Worm (Caenorhabditis elegans): ENCODE measurements around the gene asb-1.
A peak's percentile ranks its signal among the peaks of the same experiment; 100 is the strongest.

asb-1 gene

DNA sequence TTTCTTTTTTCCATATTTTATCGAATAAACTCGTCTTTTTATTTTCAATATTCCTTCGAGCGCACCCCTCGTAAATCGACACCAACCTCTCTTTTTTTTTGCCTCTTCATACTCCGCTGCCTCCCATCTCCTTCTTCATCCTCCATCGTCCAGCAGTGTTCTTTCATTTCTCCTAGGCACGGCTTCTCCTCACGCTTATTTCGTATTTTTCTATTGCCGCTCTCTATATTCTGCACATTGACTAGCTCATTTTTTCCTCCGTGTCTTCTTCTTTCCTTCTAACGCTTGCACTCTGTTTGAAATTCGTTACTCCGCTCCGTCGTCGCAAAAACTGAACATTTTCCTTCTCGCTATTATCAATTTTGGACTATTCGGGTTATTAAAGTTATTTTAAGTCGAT, 40.3 kb downstream of the asb-1 start:
- no peak for TF ChIP-seq elt-1 (tag; optimal IDR thresholded peaks at IDR 0.05)
- TF ChIP-seq skn-1 (tag; optimal IDR thresholded peaks at IDR 0.05) = no peak
- TF ChIP-seq hmg-11 (tag; optimal IDR thresholded peaks at IDR 0.05) = peak; percentile 12
- TF ChIP-seq sea-2 (GFP tag; optimal IDR thresholded peaks at IDR 0.05) = no peak
- TF ChIP-seq nhr-43 (tag; optimal IDR thresholded peaks at IDR 0.05; ENCODE audit: poor library complexity, severe bottlenecking) = no peak
- TF ChIP-seq lin-39 (tag; optimal IDR thresholded peaks at IDR 0.05) = peak; percentile 16
- TF ChIP-seq nfya-1 (tag; optimal IDR thresholded peaks at IDR 0.05; ENCODE audit: insufficient read depth) = peak; percentile 50

DNA sequence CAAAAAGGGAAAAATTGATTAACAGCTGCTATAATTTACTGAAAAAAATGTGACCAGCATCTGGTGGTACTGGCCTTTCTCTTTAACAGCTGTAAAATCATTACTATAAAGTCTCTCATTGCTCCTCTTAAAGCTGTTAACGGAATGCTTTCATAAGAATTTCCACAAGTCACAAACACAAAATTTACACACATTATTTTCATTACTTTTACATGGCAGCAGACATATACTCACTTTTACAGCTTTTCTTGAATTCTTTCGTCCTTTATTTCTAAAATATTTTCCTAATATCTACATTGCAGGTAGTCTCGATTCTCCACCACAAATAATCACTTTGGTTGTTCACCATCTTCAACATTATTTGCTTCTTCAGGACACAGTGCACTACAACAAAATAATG, 42.3 kb downstream of the asb-1 start, which contains the start of gene imph-1:
imph-1 (plus strand) TSS at position 301 of the 400 bp plus-strand sequence.
- TF ChIP-seq fkh-10 (GFP tag; optimal IDR thresholded peaks at IDR 0.05) = no peak
- no peak for TF ChIP-seq unc-39 (tag; optimal IDR thresholded peaks at IDR 0.05)
- no peak for TF ChIP-seq elt-1 (tag; optimal IDR thresholded peaks at IDR 0.05)
- TF ChIP-seq nfya-1 (tag; optimal IDR thresholded peaks at IDR 0.05; ENCODE audit: insufficient read depth) = no peak
- TF ChIP-seq R02D3.7 (tag; optimal IDR thresholded peaks at IDR 0.05) = no peak
- no peak for TF ChIP-seq ceh-9 (tag; optimal IDR thresholded peaks at IDR 0.05)

DNA sequence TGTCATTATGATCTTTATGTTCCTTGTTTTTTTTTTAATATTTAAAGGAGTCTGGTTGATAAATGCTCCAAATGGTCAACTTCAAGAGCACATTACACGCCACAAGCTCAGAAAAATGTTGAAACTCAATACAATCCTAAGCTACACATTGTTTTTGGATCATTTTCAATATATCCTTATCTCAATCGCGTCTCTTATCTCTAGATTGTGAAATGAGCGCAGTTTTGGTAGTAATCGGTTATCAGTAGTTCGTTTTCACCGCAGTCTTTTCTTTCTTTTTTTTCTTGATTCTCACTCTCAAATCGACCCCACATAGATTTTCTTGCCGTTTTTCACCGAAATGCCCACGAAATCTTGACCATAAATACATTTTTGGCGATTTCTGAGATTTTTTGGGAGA, 42.7 kb downstream of the asb-1 start:
- no peak for TF ChIP-seq nhr-28 (tag; optimal IDR thresholded peaks at IDR 0.05)
- no peak for TF ChIP-seq zag-1 (tag; optimal IDR thresholded peaks at IDR 0.05)
- peak; percentile 56 for TF ChIP-seq elt-2 (tag; optimal IDR thresholded peaks at IDR 0.05)
- no peak for TF ChIP-seq ceh-16 (tag; optimal IDR thresholded peaks at IDR 0.05)
- no peak for TF ChIP-seq pha-4 (tag; optimal IDR thresholded peaks at IDR 0.05)
- TF ChIP-seq ceh-82 (tag; optimal IDR thresholded peaks at IDR 0.05) = no peak
- no peak for TF ChIP-seq ztf-11 (tag; optimal IDR thresholded peaks at IDR 0.05)

DNA sequence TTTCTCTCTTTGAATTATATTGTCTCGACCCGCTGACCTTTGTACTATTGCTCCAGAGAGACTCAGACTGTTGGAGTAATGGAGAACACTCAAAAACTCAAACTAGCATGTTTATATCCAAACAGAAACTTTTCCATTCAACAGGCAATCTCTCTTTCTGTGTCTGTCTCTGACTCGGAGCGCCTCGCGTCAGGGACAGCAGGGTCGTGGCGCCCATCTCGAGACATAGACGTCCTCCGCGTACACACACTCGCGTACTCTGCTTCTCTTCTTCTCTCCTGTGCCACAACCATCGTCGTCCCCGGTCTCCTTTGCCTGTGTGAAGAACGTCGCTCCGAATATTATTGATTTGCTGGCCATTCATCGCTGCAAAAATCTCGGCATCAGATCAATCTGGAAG, 43.7 kb downstream of the asb-1 start:
- TF ChIP-seq nhr-25 (tag; optimal IDR thresholded peaks at IDR 0.05) (peak; percentile 79), snpc-4 (tag; optimal IDR thresholded peaks at IDR 0.05) (peak; percentile 38), fkh-2 (tag; optimal IDR thresholded peaks at IDR 0.05) (peak; percentile 19), ceh-82 (tag; optimal IDR thresholded peaks at IDR 0.05) (no peak), lin-15B (tag; optimal IDR thresholded peaks at IDR 0.05) (peak; percentile 72), ceh-16 (tag; optimal IDR thresholded peaks at IDR 0.05) (no peak), pqm-1 (tag; optimal IDR thresholded peaks at IDR 0.05) (peak; percentile 81), elt-3 (tag; optimal IDR thresholded peaks at IDR 0.05) (no peak), nhr-237 (tag; optimal IDR thresholded peaks at IDR 0.05) (no peak), ztf-11 (tag; optimal IDR thresholded peaks at IDR 0.05) (no peak), zag-1 (tag; optimal IDR thresholded peaks at IDR 0.05) (no peak), tbx-2 (tag; optimal IDR thresholded peaks at IDR 0.05) (no peak), nhr-28 (tag; optimal IDR thresholded peaks at IDR 0.05) (no peak), lsy-12 (tag; optimal IDR thresholded peaks at IDR 0.05) (peak; percentile 48), fkh-10 (GFP tag; optimal IDR thresholded peaks at IDR 0.05) (no peak), ZK546.5 (tag; optimal IDR thresholded peaks at IDR 0.05) (no peak), mml-1 (tag; optimal IDR thresholded peaks at IDR 0.05) (no peak), egl-5 (tag; optimal IDR thresholded peaks at IDR 0.05) (peak; percentile 27), egl-27 (tag; optimal IDR thresholded peaks at IDR 0.05) (no peak), elt-1 (tag; optimal IDR thresholded peaks at IDR 0.05) (no peak), ceh-28 (tag; optimal IDR thresholded peaks at IDR 0.05) (peak; percentile 50), R02D3.7 (tag; optimal IDR thresholded peaks at IDR 0.05) (peak; percentile 52), jun-1 (tag; optimal IDR thresholded peaks at IDR 0.05) (peak; percentile 44), nhr-77 (tag; optimal IDR thresholded peaks at IDR 0.05) (no peak), nfya-1 (tag; optimal IDR thresholded peaks at IDR 0.05; ENCODE audit: insufficient read depth) (peak; percentile 81), daf-12 (tag; optimal IDR thresholded peaks at IDR 0.05) (no peak), unc-39 (tag; optimal IDR thresholded peaks at IDR 0.05) (no peak), sea-2 (GFP tag; optimal IDR thresholded peaks at IDR 0.05) (no peak), nhr-43 (tag; optimal IDR thresholded peaks at IDR 0.05; ENCODE audit: poor library complexity, severe bottlenecking) (peak; percentile 11), ceh-9 (tag; optimal IDR thresholded peaks at IDR 0.05) (no peak), elt-2 (tag; optimal IDR thresholded peaks at IDR 0.05) (peak; percentile 80), ztf-4 (tag; optimal IDR thresholded peaks at IDR 0.05) (no peak), nhr-12 (tag; optimal IDR thresholded peaks at IDR 0.05) (no peak), nhr-76 (tag; optimal IDR thresholded peaks at IDR 0.05) (no peak), skn-1 (tag; optimal IDR thresholded peaks at IDR 0.05) (no peak), ama-1 (optimal IDR thresholded peaks at IDR 0.05) (peak; percentile 19), aly-2 (tag; optimal IDR thresholded peaks at IDR 0.05) (no peak), eor-1 (tag; optimal IDR thresholded peaks at IDR 0.05) (no peak), unc-62 (GFP tag; optimal IDR thresholded peaks at IDR 0.05) (no peak), fos-1 (tag; optimal IDR thresholded peaks at IDR 0.05) (no peak), nhr-23 (tag; optimal IDR thresholded peaks at IDR 0.05) (peak; percentile 61), hmg-11 (tag; optimal IDR thresholded peaks at IDR 0.05) (peak; percentile 91), nhr-11 (tag; optimal IDR thresholded peaks at IDR 0.05) (no peak), mdl-1 (tag; optimal IDR thresholded peaks at IDR 0.05) (peak; percentile 16)
